Fruit fly (Drosophila melanogaster) whole organism, embryonic: ENCODE data around the gene Pop5.
A peak's percentile ranks its signal among the peaks of the same experiment; 100 is the strongest.

Experiments used
- Aef1 ChIP-seq: fragments of 200-800 bp; sonication (Bioruptor generic); IDR thresholded peaks from 3 replicates; pipeline ENCODE4 v1.3.6; 2022; ENCODE audit warnings: missing biosample characterization, missing genetic modification characterization
- B-H2 ChIP-seq: fragments of 200-800 bp; sonication (Bioruptor generic); optimal IDR thresholded peaks from 2 replicates; lab custom pipeline; 2018; ENCODE audit warnings: missing biosample characterization, mild to moderate bottlenecking, missing genetic modification characterization
- Bteb2 ChIP-seq: fragments of 200-800 bp; sonication (Bioruptor generic); optimal IDR thresholded peaks from 2 replicates; lab custom pipeline; 2016; ENCODE audit warnings: missing biosample characterization, missing genetic modification characterization
- CG10431 ChIP-seq: fragments of 200-800 bp; sonication (Bioruptor generic); optimal IDR thresholded peaks from 3 replicates; lab custom pipeline; 2018; ENCODE audit warnings: missing biosample characterization, mild to moderate bottlenecking, missing genetic modification characterization
- CG11560 ChIP-seq: fragments of 200-800 bp; sonication (Bioruptor generic); IDR thresholded peaks from 3 replicates; pipeline ENCODE4 v1.3.6; 2022; ENCODE audit warnings: missing biosample characterization, missing genetic modification characterization
- CG12769 ChIP-seq: fragments of 200-800 bp; sonication (Bioruptor generic); optimal IDR thresholded peaks from 2 replicates; lab custom pipeline; 2019; ENCODE audit warnings: missing biosample characterization, mild to moderate bottlenecking, missing genetic modification characterization, moderate library complexity
- CG14050 ChIP-seq: fragments of 200-800 bp; sonication (Bioruptor generic); IDR thresholded peaks from 3 replicates; pipeline ENCODE4 v1.3.6; 2022; ENCODE audit warnings: missing biosample characterization, missing genetic modification characterization
- CG14860 ChIP-seq: fragments of 200-800 bp; sonication (Bioruptor generic); IDR thresholded peaks from 3 replicates; pipeline ENCODE4 v1.3.6; 2022; ENCODE audit warnings: missing biosample characterization, missing genetic modification characterization; ENCODE audit not compliant: partially characterized antibody
- CG15514 ChIP-seq: fragments of 200-800 bp; sonication (Bioruptor generic); optimal IDR thresholded peaks from 3 replicates; lab custom pipeline; 2017; ENCODE audit warnings: missing biosample characterization, missing genetic modification characterization, mild to moderate bottlenecking, moderate library complexity, missing genetic modification reagents
- CG15601 ChIP-seq: fragments of 200-800 bp; sonication (Bioruptor generic); optimal IDR thresholded peaks from 3 replicates; lab custom pipeline; 2019; ENCODE audit warnings: missing biosample characterization, mild to moderate bottlenecking, missing genetic modification characterization, moderate library complexity
- CG16813 ChIP-seq: fragments of 200-800 bp; sonication (Bioruptor generic); IDR thresholded peaks from 3 replicates; pipeline ENCODE4 v1.3.6; 2022; ENCODE audit warnings: missing biosample characterization, missing genetic modification characterization; ENCODE audit not compliant: partially characterized antibody
- CG18476 ChIP-seq: fragments of 200-800 bp; sonication (Bioruptor generic); optimal IDR thresholded peaks from 2 replicates; lab custom pipeline; 2016; ENCODE audit warnings: missing biosample characterization, mild to moderate bottlenecking, missing genetic modification characterization
- CG2129 ChIP-seq: fragments of 200-800 bp; sonication (Bioruptor generic); IDR thresholded peaks from 2 replicates; pipeline ENCODE4 v1.3.6; 2022; ENCODE audit warnings: missing biosample characterization, missing genetic modification characterization; ENCODE audit not compliant: partially characterized antibody
- CG33557 ChIP-seq: fragments of 200-800 bp; sonication (Bioruptor generic); optimal IDR thresholded peaks from 2 replicates; lab custom pipeline; 2019; ENCODE audit warnings: missing biosample characterization, mild to moderate bottlenecking, missing genetic modification characterization, moderate library complexity
- CG34376 ChIP-seq: fragments of 200-800 bp; sonication (Bioruptor generic); optimal IDR thresholded peaks from 2 replicates; lab custom pipeline; 2018; ENCODE audit warnings: missing biosample characterization, mild to moderate bottlenecking, missing genetic modification characterization
- CG4854 ChIP-seq: fragments of 200-800 bp; sonication (Bioruptor generic); optimal IDR thresholded peaks from 2 replicates; lab custom pipeline; 2016; ENCODE audit warnings: missing biosample characterization, missing genetic modification characterization, inconsistent platforms
- CG6175 ChIP-seq: fragments of 200-800 bp; sonication (Bioruptor generic); IDR thresholded peaks from 3 replicates; pipeline ENCODE4 v1.3.6; 2022; ENCODE audit warnings: missing biosample characterization, missing genetic modification characterization
- CG8089 ChIP-seq: fragments of 200-800 bp; sonication (Bioruptor generic); optimal IDR thresholded peaks from 3 replicates; lab custom pipeline; 2016; ENCODE audit warnings: missing biosample characterization, missing genetic modification characterization
- CG8944 ChIP-seq: fragments of 200-800 bp; sonication (Bioruptor generic); optimal IDR thresholded peaks from 3 replicates; lab custom pipeline; 2016; ENCODE audit warnings: missing biosample characterization, missing genetic modification characterization
- CkIIα-i1 ChIP-seq: fragments of 200-800 bp; sonication (Bioruptor generic); IDR thresholded peaks from 2 replicates; pipeline ENCODE4 v1.3.6; 2022; ENCODE audit warnings: missing biosample characterization, missing genetic modification characterization
- Dbx ChIP-seq: fragments of 200-800 bp; sonication (Bioruptor generic); IDR thresholded peaks from 3 replicates; pipeline ENCODE4 v1.3.6; 2022; ENCODE audit warnings: missing biosample characterization, missing genetic modification characterization
- Dll ChIP-seq: fragments of 200-800 bp; sonication (Bioruptor generic); IDR thresholded peaks from 4 replicates; pipeline ENCODE4 v1.3.6; 2022; ENCODE audit warnings: missing biosample characterization, missing genetic modification characterization; ENCODE audit not compliant: partially characterized antibody
- Doc3 ChIP-seq: fragments of 200-800 bp; sonication (Bioruptor generic); IDR thresholded peaks from 3 replicates; pipeline ENCODE4 v1.3.6; 2022; ENCODE audit warnings: missing biosample characterization, missing genetic modification characterization; ENCODE audit not compliant: partially characterized antibody
- Hand ChIP-seq: fragments of 200-800 bp; sonication (Bioruptor generic); optimal IDR thresholded peaks from 2 replicates; lab custom pipeline; 2017; ENCODE audit warnings: mild to moderate bottlenecking, missing biosample characterization, missing genetic modification reagents, missing genetic modification characterization
- Med ChIP-seq: fragments of 200-800 bp; sonication (Bioruptor generic); peaks from one replicate; lab custom pipeline; 2016; ENCODE audit warnings: missing biosample characterization, missing genetic modification characterization, mild to moderate bottlenecking, inconsistent platforms, moderate library complexity
- Neu2 ChIP-seq: fragments of 200-800 bp; sonication (Bioruptor generic); optimal IDR thresholded peaks from 3 replicates; lab custom pipeline; 2016; ENCODE audit warnings: missing biosample characterization, missing genetic modification characterization, borderline replicate concordance
- Rx ChIP-seq: fragments of 200-800 bp; sonication (Bioruptor generic); IDR thresholded peaks from 2 replicates; pipeline ENCODE4 v1.3.6; 2022; ENCODE audit warnings: missing biosample characterization, missing genetic modification characterization
- Sox100B ChIP-seq: fragments of 200-800 bp; sonication (Bioruptor generic); optimal IDR thresholded peaks from 3 replicates; lab custom pipeline; 2018; ENCODE audit warnings: missing biosample characterization, mild to moderate bottlenecking, missing genetic modification characterization
- Sry-δ ChIP-seq: fragments of 200-800 bp; sonication (Bioruptor generic); optimal IDR thresholded peaks from 2 replicates; lab custom pipeline; 2016; ENCODE audit warnings: missing biosample characterization, missing genetic modification characterization
- abd-A ChIP-seq: fragments of 200-800 bp; sonication (Bioruptor generic); optimal IDR thresholded peaks from 3 replicates; lab custom pipeline; 2019; ENCODE audit warnings: missing biosample characterization, mild to moderate bottlenecking, missing genetic modification characterization, moderate library complexity
- aop ChIP-seq: fragments of 200-800 bp; sonication (Bioruptor generic); IDR thresholded peaks from 2 replicates; pipeline ENCODE4 v1.3.6; 2022; ENCODE audit warnings: missing biosample characterization, missing genetic modification characterization
- bbx ChIP-seq: fragments of 200-800 bp; sonication (Bioruptor generic); IDR thresholded peaks from 2 replicates; pipeline ENCODE4 v1.3.6; 2022; ENCODE audit warnings: missing biosample characterization, missing genetic modification characterization; ENCODE audit not compliant: partially characterized antibody
- bsh ChIP-seq, 2 experiments: fragments of 200-800 bp; sonication (Bioruptor generic); optimal IDR thresholded peaks; 2 replicates each; lab custom pipeline; 2017 to 2018; ENCODE audit warnings: mild to moderate bottlenecking in 2 of 2, missing biosample characterization in 2 of 2, missing genetic modification characterization in 2 of 2, moderate library complexity in 1 of 2
- disco-r ChIP-seq: fragments of 200-800 bp; sonication (Bioruptor generic); optimal IDR thresholded peaks from 2 replicates; lab custom pipeline; 2016; ENCODE audit warnings: missing biosample characterization, missing genetic modification characterization
- inv ChIP-seq: fragments of 200-800 bp; sonication (Bioruptor generic); IDR thresholded peaks from 2 replicates; pipeline ENCODE4 v1.3.6; 2022; ENCODE audit warnings: missing biosample characterization, missing genetic modification characterization; ENCODE audit not compliant: partially characterized antibody
- knrl ChIP-seq: fragments of 200-800 bp; sonication (Bioruptor generic); IDR thresholded peaks from 3 replicates; pipeline ENCODE4 v1.3.6; 2022; ENCODE audit warnings: missing biosample characterization, missing genetic modification characterization; ENCODE audit not compliant: partially characterized antibody
- luna ChIP-seq: fragments of 200-800 bp; sonication (Bioruptor generic); optimal IDR thresholded peaks from 2 replicates; lab custom pipeline; 2016; ENCODE audit warnings: missing biosample characterization, missing genetic modification characterization
- pan ChIP-seq, 4 experiments: fragments of >200 bp in 3 of 4; fragments of 200-800 bp in 1 of 4; sonication (Bioruptor generic) in 1 of 4; optimal IDR thresholded peaks in 3 of 4; IDR thresholded peaks in 1 of 4; 2 replicates each; pipeline versions ENCODE4 v1.3.6 to Lab custom; 2017 to 2022; ENCODE audit warnings: missing biosample characterization in 2 of 4, missing genetic modification characterization in 2 of 4, mixed read lengths in 1 of 4
- pb ChIP-seq: fragments of 200-800 bp; sonication (Bioruptor generic); optimal IDR thresholded peaks from 3 replicates; lab custom pipeline; 2016; ENCODE audit warnings: missing biosample characterization, missing genetic modification characterization
- pnt ChIP-seq: fragments of 200-800 bp; sonication (Bioruptor generic); optimal IDR thresholded peaks from 3 replicates; lab custom pipeline; 2016; ENCODE audit warnings: missing biosample characterization, missing genetic modification characterization
- pros ChIP-seq: fragments of 200-800 bp; sonication (Bioruptor generic); optimal IDR thresholded peaks from 3 replicates; lab custom pipeline; 2019; ENCODE audit warnings: missing biosample characterization, mild to moderate bottlenecking, missing genetic modification characterization, moderate library complexity
- row ChIP-seq: fragments of 200-800 bp; sonication (Bioruptor generic); IDR thresholded peaks from 3 replicates; pipeline ENCODE4 v1.3.6; 2022; ENCODE audit warnings: missing biosample characterization, missing genetic modification characterization
- sc ChIP-seq, 3 experiments: fragments of >200 bp in 2 of 3; fragments of 200-800 bp in 1 of 3; sonication (Bioruptor generic) in 1 of 3; optimal IDR thresholded peaks; 2 replicates in 2 of 3; 3 replicates in 1 of 3; lab custom pipeline; 2017; ENCODE audit warnings: mild to moderate bottlenecking in 1 of 3, missing biosample characterization in 1 of 3, missing genetic modification characterization in 1 of 3, missing genetic modification reagents in 1 of 3
- seq ChIP-seq: fragments of 200-800 bp; sonication (Bioruptor generic); IDR thresholded peaks from 2 replicates; pipeline ENCODE4 v1.3.6; 2022; ENCODE audit warnings: missing biosample characterization, missing genetic modification characterization
- so ChIP-seq: fragments of 200-800 bp; sonication (Bioruptor generic); IDR thresholded peaks from 3 replicates; pipeline ENCODE4 v1.3.6; 2022; ENCODE audit warnings: missing biosample characterization, missing genetic modification characterization
- tin ChIP-seq: fragments of 200-800 bp; sonication (Bioruptor generic); optimal IDR thresholded peaks from 3 replicates; lab custom pipeline; 2016; ENCODE audit warnings: missing biosample characterization, missing genetic modification characterization
- ttk ChIP-seq: fragments of 200-800 bp; sonication (Bioruptor generic); IDR thresholded peaks from 2 replicates; pipeline ENCODE4 v2.1.2; 2022; ENCODE audit warnings: missing biosample characterization, missing genetic modification characterization
- wdn ChIP-seq: fragments of 200-800 bp; sonication (Bioruptor generic); IDR thresholded peaks from 2 replicates; pipeline ENCODE4 v1.3.6; 2022; ENCODE audit warnings: missing biosample characterization, missing genetic modification characterization
- wek ChIP-seq: fragments of 200-800 bp; sonication (Bioruptor generic); optimal IDR thresholded peaks from 3 replicates; lab custom pipeline; 2018; ENCODE audit warnings: missing biosample characterization, mild to moderate bottlenecking, missing genetic modification characterization, moderate library complexity

Gene Pop5

DNA sequence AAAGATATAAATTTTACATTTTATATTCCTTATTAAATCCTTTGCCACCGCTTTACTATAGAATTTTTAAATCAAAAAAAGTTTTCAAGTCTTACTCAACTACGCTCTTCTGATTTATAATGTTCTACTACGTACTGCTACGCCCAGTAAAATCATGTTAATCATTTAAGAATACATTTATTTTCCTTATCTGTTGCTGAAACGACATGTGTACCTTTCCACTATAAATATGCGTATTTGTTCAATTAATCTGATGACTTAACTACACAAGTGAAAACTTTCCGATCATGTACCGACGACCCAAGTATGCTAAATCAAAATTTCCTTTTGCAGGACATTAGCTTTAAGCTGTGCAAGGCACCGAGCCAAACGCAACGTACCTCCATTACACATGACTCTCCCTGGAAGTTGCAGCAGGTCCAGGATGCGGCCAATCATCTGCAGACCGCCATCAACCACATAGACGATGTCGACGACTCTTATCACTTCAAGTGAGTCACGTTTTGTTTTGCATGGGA is 7.6 kb upstream of the Pop5 start (continued):
- TF ChIP-seq Dbx (GFP tag; lab: Robert Waterston, UW) (no peak), Hand (no peak), Dll (GFP tag; lab: Robert Waterston, UW) (no peak), CG15601 (tag; lab: Kevin White, UChicago) (peak; percentile 40), aop (GFP tag; lab: Robert Waterston, UW) (no peak), sc (optimal IDR thresholded peaks at IDR 0.05; lab: Kevin White, UChicago) (no peak), sc (GFP tag; optimal IDR thresholded peaks at IDR 0.05; lab: Kevin White, UChicago) (peak; percentile 29), bbx (GFP tag; lab: Robert Waterston, UW) (no peak), CG14050 (GFP tag; lab: Robert Waterston, UW) (no peak), luna (GFP tag; lab: Kevin White, UChicago) (no peak), CG16813 (no peak), disco-r (GFP tag; lab: Kevin White, UChicago) (no peak), tin (GFP tag; lab: Kevin White, UChicago) (no peak), Rx (GFP tag; lab: Robert Waterston, UW) (no peak), CkIIα-i1 (no peak), CG11560 (tag; lab: Robert Waterston, UW) (no peak), Doc3 (GFP tag; lab: Robert Waterston, UW) (no peak), so (GFP tag; lab: Robert Waterston, UW) (no peak), CG18476 (GFP tag; lab: Kevin White, UChicago) (no peak), CG15514 (GFP tag; lab: Kevin White, UChicago) (no peak), CG2129 (GFP tag; lab: Robert Waterston, UW) (no peak), Med (GFP tag; lab: Kevin White, UChicago) (peak; percentile 57), CG12769 (tag; lab: Kevin White, UChicago) (no peak), knrl (GFP tag; lab: Robert Waterston, UW) (no peak), CG34376 (no peak), CG6175 (no peak), Bteb2 (no peak), abd-A (tag; lab: Kevin White, UChicago) (no peak), Sry-δ (GFP tag; lab: Kevin White, UChicago) (no peak), pros (GFP tag; lab: Kevin White, UChicago) (no peak), row (GFP tag; lab: Robert Waterston, UW) (no peak), CG10431 (GFP tag; lab: Kevin White, UChicago) (no peak), inv (GFP tag; lab: Robert Waterston, UW) (no peak), CG8089 (GFP tag; lab: Kevin White, UChicago) (no peak), CG14860 (GFP tag; lab: Robert Waterston, UW) (no peak), wdn (no peak), Neu2 (no peak), pnt (no peak), pan (optimal IDR thresholded peaks at IDR 0.05; lab: Kevin White, UChicago) (no peak), pan (GFP tag; optimal IDR thresholded peaks at IDR 0.05 in 1 of 2, IDR thresholded peaks at IDR 0.05 in 1 of 2) (no peak), Sox100B (GFP tag; lab: Kevin White, UChicago) (peak; percentile 35), CG8944 (no peak), seq (GFP tag; lab: Robert Waterston, UW) (no peak), wek (GFP tag; lab: Kevin White, UChicago) (no peak), ttk (GFP tag; lab: Robert Waterston, UW) (no peak), CG4854 (no peak), pb (GFP tag; lab: Kevin White, UChicago) (no peak), B-H2 (GFP tag; lab: Kevin White, UChicago) (no peak), bsh (GFP tag; optimal IDR thresholded peaks at IDR 0.05; lab: Kevin White, UChicago) (peak in 1 of 2 experiments; percentile 26), Aef1 (no peak), CG33557 (GFP tag; lab: Kevin White, UChicago) (peak; percentile 30)
